Worm (Caenorhabditis elegans) whole organism, L1 larva: Measurements from ENCODE around the gene gst-24.
A peak's percentile ranks its signal among the peaks of the same experiment; 100 is the strongest.

Experiments
- Y116A8C.19 ChIP-seq: sonication (generic microtip); optimal IDR thresholded peaks from 2 replicates; lab custom pipeline; 2016; ENCODE audit warnings: missing compliant biosample characterization, missing genetic modification characterization, borderline replicate concordance
- aly-2 ChIP-seq: fragments of 150-350 bp; optimal IDR thresholded peaks from 2 replicates; lab custom pipeline; 2014; ENCODE audit warnings: missing biosample characterization, missing genetic modification characterization
- blmp-1 ChIP-seq: fragments of 150-350 bp; optimal IDR thresholded peaks from 2 replicates; lab custom pipeline; 2014; ENCODE audit warnings: missing biosample characterization, missing genetic modification characterization
- ceh-8 ChIP-seq: fragments of 200-800 bp; sonication (Bioruptor generic); optimal IDR thresholded peaks from 2 replicates; lab custom pipeline; 2018; ENCODE audit warnings: mild to moderate bottlenecking, missing genetic modification characterization, moderate library complexity, missing compliant biosample characterization
- efl-1 ChIP-seq, 4 experiments: fragments of 150-350 bp; optimal IDR thresholded peaks in 3 of 4; peaks in 1 of 4; 1 replicate in 1 of 4; 2 replicates in 3 of 4; lab custom pipeline; 2014; ENCODE audit warnings: missing biosample characterization in 2 of 4, missing genetic modification characterization in 2 of 4, missing genetic modification reagents in 2 of 4
- efl-3 ChIP-seq: fragments of 200-800 bp; sonication (Bioruptor generic); optimal IDR thresholded peaks from 2 replicates; lab custom pipeline; 2018; ENCODE audit warnings: mild to moderate bottlenecking, missing genetic modification characterization, missing compliant biosample characterization
- egl-13 ChIP-seq: sonication (generic microtip); optimal IDR thresholded peaks from 2 replicates; lab custom pipeline; 2016; ENCODE audit warnings: missing genotype, missing genetic modification reagents, missing genetic modification characterization, missing compliant biosample characterization
- elt-3 ChIP-seq, 6 experiments: fragments of 150-350 bp in 1 of 6; sonication (generic microtip); optimal IDR thresholded peaks; 2 replicates each; lab custom pipeline; 2017 to 2018; ENCODE audit warnings: missing biosample characterization in 6 of 6, missing genetic modification characterization in 6 of 6, inconsistent platforms in 1 of 6
- ets-5 ChIP-seq: fragments of 200-800 bp; sonication (Bioruptor generic); IDR thresholded peaks from 2 replicates; pipeline ENCODE4 v1.3.6; 2022; ENCODE audit warnings: missing genetic modification characterization, missing compliant biosample characterization
- lin-14 ChIP-seq: fragments of 200-800 bp; sonication (Bioruptor generic); optimal IDR thresholded peaks from 2 replicates; lab custom pipeline; 2018; ENCODE audit warnings: mild to moderate bottlenecking, missing genetic modification characterization, moderate library complexity, missing compliant biosample characterization
- lin-35 ChIP-seq, 2 experiments: fragments of 150-350 bp; optimal IDR thresholded peaks; 2 replicates each; lab custom pipeline; 2014; ENCODE audit warnings: missing biosample characterization in 2 of 2, missing genetic modification characterization in 2 of 2, missing genetic modification reagents in 2 of 2
- lsy-2 ChIP-seq, 2 experiments: fragments of 150-350 bp; optimal IDR thresholded peaks; 2 replicates each; lab custom pipeline; 2014; ENCODE audit warnings: missing biosample characterization in 2 of 2, missing genetic modification characterization in 2 of 2
- mep-1 ChIP-seq: fragments of 150-350 bp; optimal IDR thresholded peaks from 2 replicates; lab custom pipeline; 2014; ENCODE audit warnings: missing biosample characterization, missing genetic modification characterization
- nhr-11 ChIP-seq: fragments of 150-350 bp; optimal IDR thresholded peaks from 2 replicates; lab custom pipeline; 2014; ENCODE audit warnings: missing biosample characterization, missing genetic modification characterization
- nhr-12 ChIP-seq: sonication (generic microtip); optimal IDR thresholded peaks from 2 replicates; lab custom pipeline; 2017; ENCODE audit warnings: missing biosample characterization, missing genetic modification characterization
- nhr-19 ChIP-seq: fragments of 200-800 bp; sonication (Bioruptor generic); conservative IDR thresholded peaks from 2 replicates; pipeline ENCODE4 v1.3.6; 2022; ENCODE audit warnings: missing genetic modification characterization, missing compliant biosample characterization
- nhr-47 ChIP-seq: sonication (generic microtip); optimal IDR thresholded peaks from 2 replicates; lab custom pipeline; 2016; ENCODE audit warnings: mild to moderate bottlenecking, missing genetic modification characterization, moderate library complexity, missing compliant biosample characterization
- nhr-85 ChIP-seq: sonication (generic microtip); peaks from one replicate; lab custom pipeline; 2016; ENCODE audit warnings: missing genetic modification characterization, inconsistent platforms, missing compliant biosample characterization
- nhr-90 ChIP-seq: sonication (generic microtip); optimal IDR thresholded peaks from 2 replicates; lab custom pipeline; 2016; ENCODE audit warnings: mild to moderate bottlenecking, missing genetic modification characterization, missing compliant biosample characterization; ENCODE audit not compliant: poor library complexity
- pax-3 ChIP-seq: fragments of 200-800 bp; sonication (Bioruptor generic); optimal IDR thresholded peaks from 2 replicates; lab custom pipeline; 2018; ENCODE audit warnings: mild to moderate bottlenecking, missing genetic modification characterization, moderate library complexity, missing compliant biosample characterization
- pqm-1 ChIP-seq: sonication (generic microtip); optimal IDR thresholded peaks from 3 replicates; lab custom pipeline; 2017; ENCODE audit warnings: missing biosample characterization, missing genetic modification characterization
- rnt-1 ChIP-seq: sonication (generic microtip); optimal IDR thresholded peaks from 2 replicates; lab custom pipeline; 2016; ENCODE audit warnings: mild to moderate bottlenecking, missing genetic modification characterization, moderate library complexity, missing compliant biosample characterization
- skn-1 ChIP-seq: fragments of 150-350 bp; optimal IDR thresholded peaks from 2 replicates; lab custom pipeline; 2014; ENCODE audit warnings: missing biosample characterization, missing genetic modification characterization
- snpc-4 ChIP-seq: fragments of 150-350 bp; optimal IDR thresholded peaks from 2 replicates; lab custom pipeline; 2014; ENCODE audit warnings: missing biosample characterization, missing genetic modification characterization
- sox-4 ChIP-seq: sonication (generic microtip); optimal IDR thresholded peaks from 2 replicates; lab custom pipeline; 2016; ENCODE audit warnings: missing genetic modification characterization, missing compliant biosample characterization
- unc-130 ChIP-seq: fragments of 150-350 bp; optimal IDR thresholded peaks from 2 replicates; lab custom pipeline; 2017; ENCODE audit warnings: missing biosample characterization, missing genetic modification characterization, inconsistent platforms
- unc-86 ChIP-seq: sonication (generic microtip); optimal IDR thresholded peaks from 2 replicates; lab custom pipeline; 2016; ENCODE audit warnings: missing genetic modification characterization, missing compliant biosample characterization
- unc-98 ChIP-seq: fragments of 200-800 bp; sonication (Bioruptor generic); IDR thresholded peaks from 2 replicates; pipeline ENCODE4 v1.3.6; 2022; ENCODE audit warnings: missing genetic modification characterization, missing compliant biosample characterization
- xbp-1 ChIP-seq: sonication (generic microtip); optimal IDR thresholded peaks from 2 replicates; lab custom pipeline; 2016; ENCODE audit warnings: missing genetic modification characterization, missing compliant biosample characterization

Gene gst-24

ce11 chrII:13595279-13595678 lies 15.9 kb downstream of the gst-24 start:
- TF ChIP-seq unc-130 (tag; lab: Kevin White, UChicago) (no peak), unc-98 (GFP tag; lab: Robert Waterston, UW) (no peak), efl-3 (GFP tag; lab: Kevin White, UChicago) (no peak), skn-1 (tag; lab: Kevin White, UChicago) (no peak), pqm-1 (tag; lab: Kevin White, UChicago) (no peak), lin-14 (GFP tag; lab: Kevin White, UChicago) (no peak)

- TF ChIP-seq elt-3 (tag; optimal IDR thresholded peaks at IDR 0.05; lab: Kevin White, UChicago), result peak in 1 of 6 experiments; percentile 55
- no peak for TF ChIP-seq ceh-8
- peak; percentile 9 for TF ChIP-seq blmp-1 (tag; lab: Kevin White, UChicago)
- no peak for TF ChIP-seq unc-98 (GFP tag; lab: Robert Waterston, UW)
- TF ChIP-seq ets-5 (GFP tag; lab: Robert Waterston, UW), result no peak
- TF ChIP-seq lsy-2 (tag; optimal IDR thresholded peaks at IDR 0.05; lab: Kevin White, UChicago), result peak in 1 of 2 experiments; percentile 25
- TF ChIP-seq nhr-12 (tag; lab: Kevin White, UChicago), result no peak
- no peak for TF ChIP-seq mep-1 (tag; lab: Kevin White, UChicago)
- no peak for TF ChIP-seq efl-3 (GFP tag; lab: Kevin White, UChicago)
- TF ChIP-seq nhr-19, result 0 out of 2 replicates have a peak, but pooled peaks have one; percentile 17
- no peak for TF ChIP-seq efl-1 (optimal IDR thresholded peaks at IDR 0.05; lab: Kevin White, UChicago)
- TF ChIP-seq efl-1 (GFP tag; optimal IDR thresholded peaks at IDR 0.05 in 1 of 2; lab: Kevin White, UChicago), result peak in 1 of 2 experiments; percentile 92
- peak; percentile 68 for TF ChIP-seq nhr-85 (tag; lab: Kevin White, UChicago)
- no peak for TF ChIP-seq egl-13 (tag; lab: Kevin White, UChicago)
- TF ChIP-seq nhr-47 (tag; lab: Kevin White, UChicago), result no peak
- TF ChIP-seq rnt-1 (tag; lab: Kevin White, UChicago), result no peak
- TF ChIP-seq, all 84 proteins: peak for 6
These were observed 17.4 kb downstream of the gst-24 start, which contains the start of gene clec-146 for ce11 chrII:13593659-13594221. Gene clec-146 (minus strand): TSS chrII:13593774.

ce11 chrII:13590461-13590860 lies 20.7 kb downstream of the gst-24 start, which contains the start of gene clec-145:
Gene clec-145 (minus strand): TSS chrII:13590561.
- TF ChIP-seq lin-35 (GFP tag; optimal IDR thresholded peaks at IDR 0.05; lab: Kevin White, UChicago) (no peak), efl-1 (optimal IDR thresholded peaks at IDR 0.05; lab: Kevin White, UChicago) (no peak), efl-1 (GFP tag; optimal IDR thresholded peaks at IDR 0.05 in 1 of 2; lab: Kevin White, UChicago) (peak in 1 of 2 experiments; percentile 75)

ce11 chrII:13585655-13586170 lies 25.5 kb downstream of the gst-24 start, which contains the start of gene Y48E1B.8:
Gene Y48E1B.8 (plus strand): TSS chrII:13585705.
- TF ChIP-seq sox-4 (no peak), lin-14 (GFP tag; lab: Kevin White, UChicago) (no peak), nhr-11 (tag; lab: Kevin White, UChicago) (no peak), xbp-1 (tag; lab: Kevin White, UChicago) (no peak), elt-3 (tag; optimal IDR thresholded peaks at IDR 0.05; lab: Kevin White, UChicago) (no peak), snpc-4 (tag; lab: Kevin White, UChicago) (no peak), pax-3 (tag; lab: Kevin White, UChicago) (no peak), Y116A8C.19 (no peak), unc-130 (tag; lab: Kevin White, UChicago) (no peak), nhr-90 (tag; lab: Kevin White, UChicago) (no peak), aly-2 (tag; lab: Kevin White, UChicago) (no peak), unc-86 (tag; lab: Kevin White, UChicago) (no peak)
